Fruit fly (Drosophila melanogaster) whole organism, wandering third instar larva: ENCODE measurements around the gene CG6712.

ENCODE experiments used
- N ChIP-seq: fragments of >200 bp; optimal IDR thresholded peaks from 2 replicates; lab custom pipeline; 2018; ENCODE audit warnings: missing biosample characterization, missing external identifiers, missing genetic modification characterization
- OdsH ChIP-seq: fragments of 200-800 bp; sonication (Bioruptor generic); optimal IDR thresholded peaks from 2 replicates; lab custom pipeline; 2016; ENCODE audit warnings: missing biosample characterization, mild to moderate bottlenecking, missing genetic modification characterization
- tai ChIP-seq: sonication (Bioruptor generic); optimal IDR thresholded peaks from 2 replicates; lab custom pipeline; 2016; ENCODE audit warnings: missing biosample characterization, missing genetic modification characterization

- TF ChIP-seq N (GFP tag; lab: Kevin White, UChicago) (no peak), tai (no peak), OdsH (no peak)
Observed at dm6 chr2L:12096396-12096813, at the start of gene CG6712, which contains the start of gene Mt2.
